Worm (Caenorhabditis elegans): Measurements from ENCODE around the gene srh-98.

ce11 chrV:16209837-16210236 is 25.7 kb downstream of the srh-98 start, which contains the start of gene oac-15:
- TF ChIP-seq hnd-1 (tag; optimal IDR thresholded peaks at IDR 0.05) (no peak), pes-1 (GFP tag; IDR thresholded peaks at IDR 0.05) (no peak), ets-7 (tag; optimal IDR thresholded peaks at IDR 0.05) (no peak), hmbx-1 (tag; optimal IDR thresholded peaks at IDR 0.05) (no peak), tra-4 (tag; optimal IDR thresholded peaks at IDR 0.05) (no peak), B0310.2 (tag; optimal IDR thresholded peaks at IDR 0.05) (no peak), flt-1 (GFP tag; IDR thresholded peaks at IDR 0.05) (no peak), tbx-11 (GFP tag; IDR thresholded peaks at IDR 0.05) (no peak), sea-1 (GFP tag; conservative IDR thresholded peaks at IDR 0.05) (no peak), ceh-36 (tag; optimal IDR thresholded peaks at IDR 0.05) (no peak)
